Worm (Caenorhabditis elegans) whole organism, L4 larva: ENCODE data around the gene pqn-80.

ENCODE experiments used
- D1046.2 ChIP-seq: fragments of 200-800 bp; sonication (Bioruptor generic); IDR thresholded peaks from 2 replicates; pipeline ENCODE4 v1.3.6; 2022; ENCODE audit warnings: missing genetic modification characterization, missing compliant biosample characterization
- F26F4.8 ChIP-seq: fragments of 200-800 bp; sonication (Bioruptor generic); conservative IDR thresholded peaks from 2 replicates; pipeline ENCODE4 v1.3.6; 2022; ENCODE audit warnings: missing genetic modification characterization, missing compliant biosample characterization
- F44E2.7 ChIP-seq: fragments of 200-800 bp; sonication (Bioruptor generic); IDR thresholded peaks from 2 replicates; pipeline ENCODE4 v2.1.2; 2022; ENCODE audit warnings: missing genetic modification characterization, missing compliant biosample characterization
- Y105C5A.15 ChIP-seq: fragments of 200-800 bp; sonication (Bioruptor generic); IDR thresholded peaks from 2 replicates; pipeline ENCODE4 v1.3.6; 2022; ENCODE audit warnings: missing genetic modification characterization, missing compliant biosample characterization
- Y48G9A.11 ChIP-seq: fragments of 200-800 bp; sonication (Bioruptor generic); IDR thresholded peaks from 2 replicates; pipeline ENCODE4 v1.3.6; 2022; ENCODE audit warnings: missing genetic modification reagents, missing genetic modification characterization, missing compliant biosample characterization
- Y75B8A.6 ChIP-seq: fragments of 200-800 bp; sonication (Bioruptor generic); IDR thresholded peaks from 2 replicates; pipeline ENCODE4 v1.3.6; 2022; ENCODE audit warnings: missing genetic modification reagents, missing genetic modification characterization, missing compliant biosample characterization
- aha-1 ChIP-seq: fragments of 150-350 bp; peaks from one replicate; lab custom pipeline; 2014; ENCODE audit warnings: missing biosample characterization, missing genetic modification characterization
- arid-1 ChIP-seq: fragments of 200-800 bp; sonication (Bioruptor generic); conservative IDR thresholded peaks from 2 replicates; pipeline ENCODE4 v1.3.6; 2022; ENCODE audit warnings: missing genetic modification reagents, missing genetic modification characterization, missing compliant biosample characterization
- attf-4 ChIP-seq: sonication (generic microtip); optimal IDR thresholded peaks from 3 replicates; lab custom pipeline; 2017; ENCODE audit warnings: missing biosample characterization, missing genetic modification characterization
- ces-1 ChIP-seq: fragments of 150-350 bp; sonication (generic microtip); optimal IDR thresholded peaks from 4 replicates; lab custom pipeline; 2014; ENCODE audit warnings: missing biosample characterization, missing genetic modification reagents, missing genetic modification characterization
- daf-12 ChIP-seq: fragments of 150-350 bp; optimal IDR thresholded peaks from 2 replicates; lab custom pipeline; 2014; ENCODE audit warnings: missing biosample characterization, missing genetic modification reagents, missing genetic modification characterization
- daf-16 ChIP-seq, 3 experiments: sonication (generic microtip); optimal IDR thresholded peaks; 2 replicates each; lab custom pipeline; 2016 to 2017; ENCODE audit warnings: missing genetic modification characterization in 3 of 3, missing genetic modification reagents in 3 of 3, mild to moderate bottlenecking in 2 of 3, missing compliant biosample characterization in 2 of 3, missing biosample characterization in 1 of 3, moderate library complexity in 1 of 3
- dmd-6 ChIP-seq: fragments of 200-800 bp; sonication (Bioruptor generic); IDR thresholded peaks from 2 replicates; pipeline ENCODE4 v1.3.6; 2022; ENCODE audit warnings: missing genetic modification reagents, missing genetic modification characterization, missing compliant biosample characterization
- dmd-8 ChIP-seq: fragments of 200-800 bp; sonication (Bioruptor generic); IDR thresholded peaks from 2 replicates; pipeline ENCODE4 v1.3.6; 2022; ENCODE audit warnings: missing genetic modification characterization, missing compliant biosample characterization
- dmd-9 ChIP-seq: fragments of 200-800 bp; sonication (Bioruptor generic); IDR thresholded peaks from 2 replicates; pipeline ENCODE4 v1.3.6; 2022; ENCODE audit warnings: missing genetic modification reagents, missing genetic modification characterization, missing compliant biosample characterization
- duxl-1 ChIP-seq: sonication (generic microtip); optimal IDR thresholded peaks from 2 replicates; lab custom pipeline; 2016; ENCODE audit warnings: mild to moderate bottlenecking, missing genetic modification characterization, moderate library complexity, missing compliant biosample characterization; ENCODE audit not compliant: poor library complexity
- dve-1 ChIP-seq: sonication (generic microtip); optimal IDR thresholded peaks from 2 replicates; lab custom pipeline; 2017; ENCODE audit warnings: antibody characterized with exemption, mild to moderate bottlenecking, missing genetic modification characterization, missing compliant biosample characterization; ENCODE audit not compliant: insufficient read depth
- egl-27 ChIP-seq: sonication (generic microtip); optimal IDR thresholded peaks from 3 replicates; lab custom pipeline; 2017; ENCODE audit warnings: missing biosample characterization, missing genetic modification reagents, missing genetic modification characterization
- egl-43 ChIP-seq: fragments of 200-800 bp; sonication (Bioruptor generic); IDR thresholded peaks from 2 replicates; pipeline ENCODE4 v1.3.6; 2022; ENCODE audit warnings: missing genetic modification reagents, missing genetic modification characterization, missing compliant biosample characterization
- fkh-10 ChIP-seq: fragments of 150-350 bp; optimal IDR thresholded peaks from 2 replicates; lab custom pipeline; 2014; ENCODE audit warnings: missing biosample characterization, missing genetic modification reagents, missing genetic modification characterization
- hlh-11 ChIP-seq: fragments of 200-800 bp; sonication (Bioruptor generic); optimal IDR thresholded peaks from 2 replicates; lab custom pipeline; 2018; ENCODE audit warnings: mild to moderate bottlenecking, missing genetic modification characterization, missing compliant biosample characterization
- jun-1 ChIP-seq: fragments of 150-350 bp; optimal IDR thresholded peaks from 2 replicates; lab custom pipeline; 2014; ENCODE audit warnings: missing biosample characterization, missing genetic modification reagents, missing genetic modification characterization
- lin-13 ChIP-seq: fragments of 150-350 bp; optimal IDR thresholded peaks from 2 replicates; lab custom pipeline; 2014; ENCODE audit warnings: missing biosample characterization, missing genetic modification reagents, missing genetic modification characterization
- lin-15B ChIP-seq: fragments of 150-350 bp; sonication (generic microtip); optimal IDR thresholded peaks from 3 replicates; lab custom pipeline; 2014; ENCODE audit warnings: missing biosample characterization, missing genetic modification characterization
- lin-29 ChIP-seq: fragments of 200-800 bp; sonication (Bioruptor generic); IDR thresholded peaks from 2 replicates; pipeline ENCODE4 v1.3.6; 2022; ENCODE audit warnings: missing genetic modification reagents, missing genetic modification characterization, missing compliant biosample characterization
- lsy-2 ChIP-seq, 2 experiments: fragments of 150-350 bp in 1 of 2; sonication (generic microtip) in 1 of 2; optimal IDR thresholded peaks; 2 replicates each; lab custom pipeline; 2014 to 2017; ENCODE audit warnings: missing biosample characterization in 2 of 2, missing genetic modification characterization in 2 of 2
- madf-5 ChIP-seq, 2 experiments: fragments of 200-800 bp; sonication (Bioruptor generic); IDR thresholded peaks; 2 replicates each; pipeline ENCODE4 v1.3.6; 2022; ENCODE audit warnings: missing compliant biosample characterization in 2 of 2, missing genetic modification characterization in 2 of 2
- madf-9 ChIP-seq: fragments of 200-800 bp; sonication (Bioruptor generic); conservative IDR thresholded peaks from 2 replicates; pipeline ENCODE4 v1.3.6; 2022; ENCODE audit warnings: missing genetic modification reagents, missing genetic modification characterization, missing compliant biosample characterization
- mes-2 ChIP-seq: sonication (generic microtip); optimal IDR thresholded peaks from 2 replicates; lab custom pipeline; 2016; ENCODE audit warnings: missing genotype, mild to moderate bottlenecking, missing genetic modification characterization, missing compliant biosample characterization; ENCODE audit not compliant: poor library complexity, severe bottlenecking
- mxl-3 ChIP-seq: fragments of 200-800 bp; sonication (Bioruptor generic); optimal IDR thresholded peaks from 2 replicates; lab custom pipeline; 2018; ENCODE audit warnings: mild to moderate bottlenecking, missing genetic modification characterization, missing compliant biosample characterization
- nhr-11 ChIP-seq: fragments of 150-350 bp; optimal IDR thresholded peaks from 2 replicates; lab custom pipeline; 2014; ENCODE audit warnings: missing biosample characterization, missing genetic modification characterization
- nhr-48 ChIP-seq: sonication (generic microtip); optimal IDR thresholded peaks from 2 replicates; lab custom pipeline; 2016; ENCODE audit warnings: mild to moderate bottlenecking, missing genetic modification characterization, missing compliant biosample characterization
- nhr-77 ChIP-seq: fragments of 150-350 bp; optimal IDR thresholded peaks from 2 replicates; lab custom pipeline; 2014; ENCODE audit warnings: missing biosample characterization, missing genetic modification characterization
- pha-4 ChIP-seq, 2 experiments: fragments of 150-350 bp in 1 of 2; fragments of 200-800 bp in 1 of 2; sonication (Bioruptor generic) in 1 of 2; IDR thresholded peaks in 1 of 2; optimal IDR thresholded peaks in 1 of 2; 2 replicates each; pipeline versions ENCODE4 v1.3.6 to Lab custom; 2014 to 2022; ENCODE audit warnings: missing genetic modification characterization in 2 of 2, missing genetic modification reagents in 2 of 2, missing biosample characterization in 1 of 2, missing compliant biosample characterization in 1 of 2
- rbr-2 ChIP-seq: sonication (generic microtip); optimal IDR thresholded peaks from 2 replicates; lab custom pipeline; 2016; ENCODE audit warnings: missing genotype, missing genetic modification characterization, missing compliant biosample characterization
- sdz-12 ChIP-seq: fragments of 200-800 bp; sonication (Bioruptor generic); optimal IDR thresholded peaks from 2 replicates; lab custom pipeline; 2018; ENCODE audit warnings: mild to moderate bottlenecking, missing genetic modification characterization, missing compliant biosample characterization
- set-16 ChIP-seq: fragments of 200-800 bp; sonication (Bioruptor generic); IDR thresholded peaks from 2 replicates; pipeline ENCODE4 v1.3.6; 2022; ENCODE audit warnings: missing genetic modification reagents, missing genetic modification characterization, missing compliant biosample characterization
- spr-1 ChIP-seq: sonication (generic microtip); optimal IDR thresholded peaks from 2 replicates; lab custom pipeline; 2016; ENCODE audit warnings: mild to moderate bottlenecking, missing genetic modification characterization, missing compliant biosample characterization
- unc-130 ChIP-seq: sonication (generic microtip); optimal IDR thresholded peaks from 2 replicates; lab custom pipeline; 2016; ENCODE audit warnings: missing genetic modification reagents, missing genetic modification characterization, missing compliant biosample characterization
- unc-62 ChIP-seq, 3 experiments: fragments of 150-350 bp in 1 of 3; sonication (generic microtip); optimal IDR thresholded peaks in 2 of 3; peaks in 1 of 3; 1 replicate in 1 of 3; 2 replicates in 2 of 3; lab custom pipeline; 2014 to 2017; ENCODE audit warnings: missing biosample characterization in 3 of 3, missing genetic modification characterization in 3 of 3, missing genetic modification reagents in 3 of 3, missing genotype in 1 of 3
- zag-1 ChIP-seq: fragments of 150-350 bp; optimal IDR thresholded peaks from 2 replicates; lab custom pipeline; 2014; ENCODE audit warnings: missing biosample characterization, missing genetic modification characterization
- zfp-2 ChIP-seq: sonication (generic microtip); optimal IDR thresholded peaks from 2 replicates; lab custom pipeline; 2016; ENCODE audit warnings: mild to moderate bottlenecking, missing genetic modification characterization, missing compliant biosample characterization
- ztf-7 ChIP-seq: fragments of 150-350 bp; optimal IDR thresholded peaks from 2 replicates; lab custom pipeline; 2014; ENCODE audit warnings: missing biosample characterization, missing genetic modification characterization

The pqn-80 gene

ce11 chrIII:12614669-12615451, 11.5 kb upstream of the pqn-80 start (continued):
- TF ChIP-seq F44E2.7 (GFP tag; lab: Robert Waterston, UW) (no peak), sdz-12 (GFP tag; lab: Kevin White, UChicago) (no peak), D1046.2 (no peak), nhr-77 (tag; lab: Kevin White, UChicago) (peak; percentile 83), Y48G9A.11 (GFP tag; lab: Robert Waterston, UW) (no peak), egl-27 (tag; lab: Kevin White, UChicago) (no peak), arid-1 (GFP tag; lab: Robert Waterston, UW) (no peak), mxl-3 (GFP tag; lab: Kevin White, UChicago) (peak; percentile 41), unc-62 (GFP tag; optimal IDR thresholded peaks at IDR 0.05 in 1 of 2; lab: Kevin White, UChicago) (peak in 1 of 2 experiments; percentile 80), unc-62 (tag; optimal IDR thresholded peaks at IDR 0.05; lab: Kevin White, UChicago) (no peak)

ce11 chrIII:12615859-12616439, 10.4 kb upstream of the pqn-80 start:
- TF ChIP-seq dmd-8 (GFP tag; lab: Robert Waterston, UW), result no peak
- no peak for TF ChIP-seq zag-1
- peak; percentile 96 for TF ChIP-seq aha-1 (tag; lab: Kevin White, UChicago)
- no peak for TF ChIP-seq F26F4.8 (GFP tag; lab: Robert Waterston, UW)
- TF ChIP-seq daf-12 (tag; lab: Kevin White, UChicago), result no peak
- no peak for TF ChIP-seq zfp-2
- peak; percentile 36 for TF ChIP-seq nhr-11 (tag; lab: Kevin White, UChicago)
- no peak for TF ChIP-seq jun-1 (tag; lab: Kevin White, UChicago)
- no peak for TF ChIP-seq egl-43 (GFP tag; lab: Robert Waterston, UW)
- no peak for TF ChIP-seq lin-29 (GFP tag; lab: Robert Waterston, UW)
- TF ChIP-seq set-16 (GFP tag; lab: Robert Waterston, UW), result peak; percentile 58; the same call in 1 of the 2 replicates
- TF ChIP-seq ces-1 (GFP tag; lab: Kevin White, UChicago), result no peak
- TF ChIP-seq madf-5 (GFP tag; IDR thresholded peaks at IDR 0.05; lab: Robert Waterston, UW), result no peak
- TF ChIP-seq daf-16 (GFP tag; optimal IDR thresholded peaks at IDR 0.05; lab: Kevin White, UChicago), result no peak
- TF ChIP-seq daf-16 (tag; optimal IDR thresholded peaks at IDR 0.05; lab: Kevin White, UChicago), result no peak
- peak in 1 of 2 experiments; percentile 93 for TF ChIP-seq unc-62 (GFP tag; optimal IDR thresholded peaks at IDR 0.05 in 1 of 2; lab: Kevin White, UChicago)
- TF ChIP-seq unc-62 (tag; optimal IDR thresholded peaks at IDR 0.05; lab: Kevin White, UChicago), result no peak
- TF ChIP-seq Y105C5A.15 (GFP tag; lab: Robert Waterston, UW), result no peak
- 0 out of 2 replicates have a peak, but pooled peaks have one; percentile 18 for TF ChIP-seq pha-4 (GFP tag; IDR thresholded peaks at IDR 0.05; lab: Robert Waterston, UW)
- TF ChIP-seq pha-4 (tag; optimal IDR thresholded peaks at IDR 0.05; lab: Kevin White, UChicago), result no peak
- TF ChIP-seq hlh-11 (tag; lab: Kevin White, UChicago), result no peak
- no peak for TF ChIP-seq dmd-9
- TF ChIP-seq unc-130, result no peak
- no peak for TF ChIP-seq attf-4 (tag; lab: Kevin White, UChicago)
- no peak for TF ChIP-seq D1046.2
- TF ChIP-seq mes-2, result no peak
- TF ChIP-seq fkh-10 (GFP tag; lab: Kevin White, UChicago), result peak; percentile 1
- TF ChIP-seq Y75B8A.6 (GFP tag; lab: Robert Waterston, UW), result no peak

- TF ChIP-seq rbr-2 (tag; lab: Kevin White, UChicago) (peak; percentile 5), hlh-11 (tag; lab: Kevin White, UChicago) (peak; percentile 91), duxl-1 (tag; lab: Kevin White, UChicago) (peak; percentile 6), aha-1 (tag; lab: Kevin White, UChicago) (peak; percentile 94), ztf-7 (tag; lab: Kevin White, UChicago) (no peak), dmd-8 (GFP tag; lab: Robert Waterston, UW) (no peak), lin-15B (tag; lab: Kevin White, UChicago) (no peak), nhr-48 (tag; lab: Kevin White, UChicago) (peak; percentile 69), lin-13 (GFP tag; lab: Kevin White, UChicago) (peak; percentile 70), lsy-2 (tag; optimal IDR thresholded peaks at IDR 0.05; lab: Kevin White, UChicago) (peak in 1 of 2 experiments; percentile 63), dve-1 (tag; lab: Kevin White, UChicago) (peak; percentile 97), daf-16 (GFP tag; optimal IDR thresholded peaks at IDR 0.05; lab: Kevin White, UChicago) (peak in 1 of 2 experiments; percentile 24), daf-16 (tag; optimal IDR thresholded peaks at IDR 0.05; lab: Kevin White, UChicago) (peak; percentile 97), spr-1 (tag; lab: Kevin White, UChicago) (peak; percentile 20), dmd-6 (GFP tag; lab: Robert Waterston, UW) (peak; percentile 76), nhr-11 (tag; lab: Kevin White, UChicago) (peak; percentile 58), F26F4.8 (GFP tag; lab: Robert Waterston, UW) (no peak), madf-9 (GFP tag; lab: Robert Waterston, UW) (0 out of 2 replicates have a peak, but pooled peaks have one; percentile 49)
Observed at ce11 chrIII:12616990-12617393, 9.4 kb upstream of the pqn-80 start.
